Worm (Caenorhabditis elegans) whole organism, young adult: ENCODE results near the gene C17H11.2.

Source experiments
- B0019.2 ChIP-seq: fragments of 200-800 bp; sonication (Bioruptor generic); conservative IDR thresholded peaks from 2 replicates; pipeline ENCODE4 v1.3.6; 2022; ENCODE audit warnings: missing genetic modification reagents, missing genetic modification characterization, missing compliant biosample characterization
- B0336.3 ChIP-seq: fragments of 200-800 bp; sonication (Bioruptor generic); IDR thresholded peaks from 2 replicates; pipeline ENCODE4 v1.3.6; 2022; ENCODE audit warnings: missing genetic modification characterization, missing compliant biosample characterization
- F33H1.4 ChIP-seq: fragments of 200-800 bp; sonication (Bioruptor generic); IDR thresholded peaks from 2 replicates; pipeline ENCODE4 v1.3.6; 2022; ENCODE audit warnings: missing genetic modification reagents, missing genetic modification characterization, missing compliant biosample characterization
- F57C9.4 ChIP-seq: sonication (generic microtip); optimal IDR thresholded peaks from 2 replicates; lab custom pipeline; 2017; ENCODE audit warnings: mild to moderate bottlenecking, missing genetic modification characterization, missing compliant biosample characterization
- T07F8.4 ChIP-seq: sonication (generic microtip); optimal IDR thresholded peaks from 2 replicates; lab custom pipeline; 2016; ENCODE audit warnings: mild to moderate bottlenecking, missing genetic modification characterization, moderate library complexity, missing compliant biosample characterization
- Y53G8AR.9 ChIP-seq: fragments of 200-800 bp; sonication (Bioruptor generic); conservative IDR thresholded peaks from 2 replicates; pipeline ENCODE4 v1.3.6; 2022; ENCODE audit warnings: missing genetic modification reagents, missing genetic modification characterization, missing compliant biosample characterization
- athp-1 ChIP-seq: sonication (generic microtip); optimal IDR thresholded peaks from 2 replicates; lab custom pipeline; 2017; ENCODE audit warnings: mild to moderate bottlenecking, missing genetic modification characterization, missing compliant biosample characterization
- cebp-1 ChIP-seq, 2 experiments: fragments of 200-800 bp in 1 of 2; sonication (Bioruptor generic) in 1 of 2; sonication (generic microtip) in 1 of 2; IDR thresholded peaks in 1 of 2; optimal IDR thresholded peaks in 1 of 2; 2 replicates each; pipeline versions ENCODE4 v1.3.6 to Lab custom; 2017 to 2022; ENCODE audit warnings: missing compliant biosample characterization in 2 of 2, missing genetic modification characterization in 2 of 2, mild to moderate bottlenecking in 1 of 2, missing genetic modification reagents in 1 of 2, moderate library complexity in 1 of 2
- ceh-40 ChIP-seq: fragments of 200-800 bp; sonication (Bioruptor generic); IDR thresholded peaks from 2 replicates; pipeline ENCODE4 v1.3.6; 2022; ENCODE audit warnings: missing genetic modification characterization, missing compliant biosample characterization
- ceh-58 ChIP-seq: fragments of 200-800 bp; sonication (Bioruptor generic); IDR thresholded peaks from 2 replicates; pipeline ENCODE4 v1.3.6; 2022; ENCODE audit warnings: missing genetic modification characterization, missing compliant biosample characterization
- ceh-91 ChIP-seq: fragments of 200-800 bp; sonication (Bioruptor generic); IDR thresholded peaks from 2 replicates; pipeline ENCODE4 v1.3.6; 2022; ENCODE audit warnings: missing genetic modification reagents, missing genetic modification characterization, missing compliant biosample characterization
- efl-1 ChIP-seq: fragments of 150-350 bp; optimal IDR thresholded peaks from 2 replicates; lab custom pipeline; 2014; ENCODE audit warnings: missing biosample characterization, missing genetic modification reagents, missing genetic modification characterization
- egl-18 ChIP-seq: fragments of 200-800 bp; sonication (Bioruptor generic); IDR thresholded peaks from 2 replicates; pipeline ENCODE4 v1.3.6; 2022; ENCODE audit warnings: missing genetic modification reagents, missing genetic modification characterization, missing compliant biosample characterization
- egl-44 ChIP-seq: fragments of 200-800 bp; sonication (Bioruptor generic); IDR thresholded peaks from 2 replicates; pipeline ENCODE4 v1.3.6; 2022; ENCODE audit warnings: missing genetic modification reagents, missing genetic modification characterization, missing compliant biosample characterization
- egrh-3 ChIP-seq: fragments of 200-800 bp; sonication (Bioruptor generic); IDR thresholded peaks from 2 replicates; pipeline ENCODE4 v1.3.6; 2022; ENCODE audit warnings: missing genetic modification reagents, missing genetic modification characterization, missing compliant biosample characterization
- ekl-4 ChIP-seq: fragments of 200-800 bp; sonication (Bioruptor generic); IDR thresholded peaks from 2 replicates; pipeline ENCODE4 v1.3.6; 2022; ENCODE audit warnings: missing genetic modification reagents, missing genetic modification characterization, missing compliant biosample characterization
- fkh-3 ChIP-seq: sonication (generic microtip); optimal IDR thresholded peaks from 2 replicates; lab custom pipeline; 2016; ENCODE audit warnings: mild to moderate bottlenecking, missing genetic modification characterization, missing compliant biosample characterization
- him-1 ChIP-seq: sonication (generic microtip); optimal IDR thresholded peaks from 2 replicates; lab custom pipeline; 2016; ENCODE audit warnings: missing genotype, missing genetic modification reagents, missing genetic modification characterization, missing compliant biosample characterization
- hlh-12 ChIP-seq: sonication (generic microtip); optimal IDR thresholded peaks from 2 replicates; lab custom pipeline; 2016; ENCODE audit warnings: missing genetic modification characterization, missing compliant biosample characterization
- let-607 ChIP-seq, 2 experiments: fragments of 200-800 bp in 1 of 2; sonication (Bioruptor generic) in 1 of 2; sonication (generic microtip) in 1 of 2; optimal IDR thresholded peaks; 2 replicates each; lab custom pipeline; 2016 to 2018; ENCODE audit warnings: mild to moderate bottlenecking in 2 of 2, missing compliant biosample characterization in 2 of 2, missing genetic modification characterization in 2 of 2, moderate library complexity in 2 of 2, missing genotype in 1 of 2
- lin-54 ChIP-seq: fragments of 200-800 bp; sonication (Bioruptor generic); optimal IDR thresholded peaks from 2 replicates; lab custom pipeline; 2018; ENCODE audit warnings: mild to moderate bottlenecking, missing genetic modification characterization, missing compliant biosample characterization
- madf-3 ChIP-seq: fragments of 200-800 bp; sonication (Bioruptor generic); IDR thresholded peaks from 2 replicates; pipeline ENCODE4 v1.3.6; 2022; ENCODE audit warnings: missing genetic modification reagents, missing genetic modification characterization, missing compliant biosample characterization
- mxl-1 ChIP-seq: sonication (generic microtip); optimal IDR thresholded peaks from 2 replicates; lab custom pipeline; 2016; ENCODE audit warnings: missing genetic modification characterization, missing compliant biosample characterization
- nfya-2 ChIP-seq: fragments of 200-800 bp; sonication (Bioruptor generic); IDR thresholded peaks from 2 replicates; pipeline ENCODE4 v1.3.6; 2022; ENCODE audit warnings: missing genetic modification reagents, missing genetic modification characterization, missing compliant biosample characterization
- nfyb-1 ChIP-seq: fragments of 200-800 bp; sonication (Bioruptor generic); IDR thresholded peaks from 2 replicates; pipeline ENCODE4 v1.3.6; 2022; ENCODE audit warnings: missing genetic modification reagents, missing genetic modification characterization, missing compliant biosample characterization
- nhr-120 ChIP-seq: fragments of 200-800 bp; sonication (Bioruptor generic); IDR thresholded peaks from 2 replicates; pipeline ENCODE4 v1.3.6; 2022; ENCODE audit warnings: missing genetic modification characterization, missing compliant biosample characterization
- nhr-80 ChIP-seq: sonication (generic microtip); optimal IDR thresholded peaks from 2 replicates; lab custom pipeline; 2016; ENCODE audit warnings: missing genetic modification characterization, missing compliant biosample characterization
- sea-2 ChIP-seq: fragments of 200-800 bp; sonication (Bioruptor generic); IDR thresholded peaks from 2 replicates; pipeline ENCODE4 v1.3.6; 2022; ENCODE audit warnings: missing genetic modification characterization, missing compliant biosample characterization
- sptf-2 ChIP-seq: fragments of 200-800 bp; sonication (Bioruptor generic); optimal IDR thresholded peaks from 2 replicates; lab custom pipeline; 2018; ENCODE audit warnings: mild to moderate bottlenecking, missing genetic modification characterization, missing compliant biosample characterization
- tbp1 ChIP-seq: fragments of 200-800 bp; sonication (Bioruptor generic); optimal IDR thresholded peaks from 2 replicates; lab custom pipeline; 2018; ENCODE audit warnings: mild to moderate bottlenecking, missing genetic modification characterization, missing compliant biosample characterization
- xnd-1 ChIP-seq: sonication (generic microtip); optimal IDR thresholded peaks from 2 replicates; lab custom pipeline; 2016; ENCODE audit warnings: missing genotype, missing genetic modification reagents, missing genetic modification characterization, missing compliant biosample characterization
- zfh-2 ChIP-seq: fragments of 200-800 bp; sonication (Bioruptor generic); conservative IDR thresholded peaks from 2 replicates; pipeline ENCODE4 v1.3.6; 2022; ENCODE audit warnings: missing genetic modification reagents, missing genetic modification characterization, missing compliant biosample characterization
- ztf-25 ChIP-seq: fragments of 200-800 bp; sonication (Bioruptor generic); IDR thresholded peaks from 2 replicates; pipeline ENCODE4 v1.3.6; 2022; ENCODE audit warnings: missing genetic modification reagents, missing genetic modification characterization, missing compliant biosample characterization

C17H11.2 gene

ce11 chrX:8173610-8174009 lies 3.9 kb downstream of the C17H11.2 start, which contains the start of gene C17H11.1:
Gene C17H11.1, plus strand, starts transcription at chrX:8173910.
- no peak for TF ChIP-seq sptf-2 (GFP tag; lab: Kevin White, UChicago)
- no peak for TF ChIP-seq B0336.3 (GFP tag; lab: Robert Waterston, UW)
- TF ChIP-seq fkh-3 (tag; lab: Kevin White, UChicago), result no peak
- no peak for TF ChIP-seq F57C9.4 (tag; lab: Kevin White, UChicago)
- TF ChIP-seq him-1 (tag; lab: Kevin White, UChicago), result no peak
- no peak for TF ChIP-seq ceh-40
- no peak for TF ChIP-seq Y53G8AR.9 (GFP tag; lab: Robert Waterston, UW)
- TF ChIP-seq egl-44, result no peak
- TF ChIP-seq athp-1 (tag; lab: Kevin White, UChicago), result no peak
- no peak for TF ChIP-seq ceh-58 (GFP tag; lab: Robert Waterston, UW)

- TF ChIP-seq nfyb-1 (GFP tag; lab: Robert Waterston, UW), result peak; percentile 67
- TF ChIP-seq zfh-2 (GFP tag; lab: Robert Waterston, UW), result peak; percentile 68
- 0 out of 2 replicates have a peak, but pooled peaks have one; percentile 9 for TF ChIP-seq egl-18
- TF ChIP-seq nhr-120 (GFP tag; lab: Robert Waterston, UW), result peak; percentile 67; the same call in 1 of the 2 replicates
- 0 out of 2 replicates have a peak, but pooled peaks have one; percentile 4 for TF ChIP-seq ceh-58 (GFP tag; lab: Robert Waterston, UW)
- peak; percentile 31; the same call in 1 of the 2 replicates for TF ChIP-seq F33H1.4
- 0 out of 2 replicates have a peak, but pooled peaks have one; percentile 36 for TF ChIP-seq ztf-25 (GFP tag; lab: Robert Waterston, UW)
- TF ChIP-seq ceh-91 (GFP tag; lab: Robert Waterston, UW), result peak; percentile 62; the same call in 1 of the 2 replicates
- peak; percentile 44; the same call in 1 of the 2 replicates for TF ChIP-seq B0019.2 (GFP tag; lab: Robert Waterston, UW)
- peak; percentile 60; the same call in 1 of the 2 replicates for TF ChIP-seq madf-3
- TF ChIP-seq egrh-3, result peak; percentile 94
- peak; percentile 33; the same call in 1 of the 2 replicates for TF ChIP-seq ekl-4 (GFP tag; lab: Robert Waterston, UW)
- TF ChIP-seq, all 124 proteins: peak for 12; not testable (repeated sequence) for 112
Measured at ce11 chrX:8181590-8182311, 12.0 kb downstream of the C17H11.2 start, which contains the start of gene C17H11.4. Gene C17H11.4, minus strand, starts transcription at chrX:8181640.

- TF ChIP-seq lin-54 (GFP tag; lab: Kevin White, UChicago) (no peak), nfya-2 (GFP tag; lab: Robert Waterston, UW) (no peak), sea-2 (GFP tag; lab: Robert Waterston, UW) (no peak), hlh-12 (no peak), efl-1 (no peak), ceh-58 (GFP tag; lab: Robert Waterston, UW) (no peak)
Measured at ce11 chrX:8185037-8185436, 15.3 kb downstream of the C17H11.2 start, which contains the start of gene C17H11.5. Gene C17H11.5, minus strand, starts transcription at chrX:8185137.

ce11 chrX:8193213-8193612 lies 23.5 kb downstream of the C17H11.2 start:
- TF ChIP-seq nhr-80, result peak; percentile 59
- TF ChIP-seq xnd-1 (tag; lab: Kevin White, UChicago), result no peak
- TF ChIP-seq tbp1 (GFP tag; lab: Kevin White, UChicago), result peak; percentile 7
- TF ChIP-seq egrh-3, result no peak
- no peak for TF ChIP-seq mxl-1 (tag; lab: Kevin White, UChicago)
- no peak for TF ChIP-seq cebp-1 (GFP tag; IDR thresholded peaks at IDR 0.05; lab: Robert Waterston, UW)
- peak; percentile 16 for TF ChIP-seq cebp-1 (tag; optimal IDR thresholded peaks at IDR 0.05; lab: Kevin White, UChicago)
- TF ChIP-seq B0019.2 (GFP tag; lab: Robert Waterston, UW), result no peak
- no peak for TF ChIP-seq T07F8.4 (tag; lab: Kevin White, UChicago)
- TF ChIP-seq let-607 (tag; optimal IDR thresholded peaks at IDR 0.05; lab: Kevin White, UChicago), result peak; percentile 53 to 65
